Fruit fly (Drosophila melanogaster): ENCODE measurements around the gene Cyp28a5.
A peak's percentile ranks its signal among the peaks of the same experiment; 100 is the strongest.

Gene Cyp28a5

DNA sequence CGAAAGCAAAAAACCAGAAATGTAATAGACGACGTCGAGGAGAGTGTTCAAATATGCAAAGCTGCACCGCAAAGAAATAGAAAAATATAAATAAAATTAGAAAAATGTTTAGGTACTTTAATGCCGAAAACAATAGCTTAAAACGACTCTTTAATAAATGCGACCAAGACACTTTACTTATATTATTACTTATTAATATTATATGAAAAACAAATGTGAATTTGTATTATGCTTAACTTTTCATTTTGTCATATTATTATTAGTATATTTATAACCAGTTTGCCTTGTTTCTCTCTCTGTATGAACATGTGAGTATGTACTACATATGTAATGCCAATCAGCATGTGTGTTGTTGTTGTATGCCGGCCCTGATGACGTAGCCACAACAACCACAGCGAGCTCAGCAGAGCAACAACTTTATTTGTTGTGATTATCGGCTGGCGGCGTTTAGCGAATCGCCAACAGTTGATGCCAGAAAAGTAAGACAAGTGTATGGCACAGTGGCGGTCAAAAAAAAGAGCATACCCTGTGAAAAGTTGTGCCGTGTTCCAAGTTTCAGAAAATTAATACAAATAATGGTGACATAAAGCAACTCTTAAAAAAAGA, 45.1 kb downstream of the Cyp28a5 start (continued):
- TF ChIP-seq Hr51 (GFP tag; optimal IDR thresholded peaks at IDR 0.05) (peak; percentile 19 to 98), Oaz (GFP tag; IDR thresholded peaks at IDR 0.05) (peak; percentile 87), HmgD (GFP tag; optimal IDR thresholded peaks at IDR 0.05) (peak; percentile 2), CG7357 (GFP tag; IDR thresholded peaks at IDR 0.05) (peak; percentile 83), CG2202 (tag; optimal IDR thresholded peaks at IDR 0.05) (peak; percentile 85), CG8089 (GFP tag; optimal IDR thresholded peaks at IDR 0.05) (no peak), hth (optimal IDR thresholded peaks at IDR 0.05) (no peak), MTF-1 (GFP tag; optimal IDR thresholded peaks at IDR 0.05; ENCODE audit: borderline replicate concordance) (peak; percentile 72), dati (GFP tag; IDR thresholded peaks at IDR 0.05) (peak; percentile 72), CG17385 (GFP tag; optimal IDR thresholded peaks at IDR 0.05) (peak; percentile 92), CG8944 (GFP tag; optimal IDR thresholded peaks at IDR 0.05) (peak; percentile 52), oc (tag; optimal IDR thresholded peaks at IDR 0.05) (peak; percentile 96), NfI (GFP tag; optimal IDR thresholded peaks at IDR 0.05) (peak; percentile 93), CG7556 (GFP tag; optimal IDR thresholded peaks at IDR 0.05) (peak; percentile 98), CG18599 (GFP tag; optimal IDR thresholded peaks at IDR 0.05) (peak; percentile 95), jing (GFP tag; optimal IDR thresholded peaks at IDR 0.05) (peak; percentile 50), Fer2 (tag; optimal IDR thresholded peaks at IDR 0.05) (peak; percentile 90), wek (GFP tag; optimal IDR thresholded peaks at IDR 0.05) (no peak), kay (GFP tag; optimal IDR thresholded peaks at IDR 0.05) (peak; percentile 82), CG12236 (GFP tag; optimal IDR thresholded peaks at IDR 0.05) (no peak), odd (GFP tag; optimal IDR thresholded peaks at IDR 0.05) (peak; percentile 90), Sin3A (optimal IDR thresholded peaks at IDR 0.05) (no peak), Usf (GFP tag; optimal IDR thresholded peaks at IDR 0.05) (peak; percentile 72), MESR4 (GFP tag; optimal IDR thresholded peaks at IDR 0.05) (no peak), Nf-YA (GFP tag; IDR thresholded peaks at IDR 0.05) (peak; percentile 87), Hmr (GFP tag; optimal IDR thresholded peaks at IDR 0.05) (peak; percentile 95), H2.0 (GFP tag; IDR thresholded peaks at IDR 0.05) (peak; percentile 87), disco-r (GFP tag; optimal IDR thresholded peaks at IDR 0.05) (peak; percentile 15), pros (GFP tag; optimal IDR thresholded peaks at IDR 0.05) (no peak), CG13123 (GFP tag; optimal IDR thresholded peaks at IDR 0.05) (peak; percentile 67), CG31388 (GFP tag; optimal IDR thresholded peaks at IDR 0.05) (peak; percentile 20), CG2889 (GFP tag; IDR thresholded peaks at IDR 0.05) (peak; percentile 87), sqz (GFP tag; optimal IDR thresholded peaks at IDR 0.05) (peak; percentile 97), CG31224 (GFP tag; IDR thresholded peaks at IDR 0.05) (peak; percentile 48; the same call in 1 of the 2 replicates), fd3F (GFP tag; optimal IDR thresholded peaks at IDR 0.05) (peak; percentile 95), Ravus (GFP tag; IDR thresholded peaks at IDR 0.05) (peak; percentile 82), CG10274 (GFP tag; optimal IDR thresholded peaks at IDR 0.05) (peak; percentile 58), en (GFP tag; optimal IDR thresholded peaks at IDR 0.05) (peak; percentile 12), pnt (GFP tag; optimal IDR thresholded peaks at IDR 0.05) (peak; percentile 13), CG11398 (GFP tag; optimal IDR thresholded peaks at IDR 0.05) (peak; percentile 23), ci (GFP tag; IDR thresholded peaks at IDR 0.05) (peak; percentile 77), vvl (GFP tag; IDR thresholded peaks at IDR 0.05) (peak; percentile 95), CG1647 (GFP tag; optimal IDR thresholded peaks at IDR 0.05) (peak; percentile 30), Trl (optimal IDR thresholded peaks at IDR 0.05) (no peak), Trl (GFP tag; optimal IDR thresholded peaks at IDR 0.05) (no peak), row (GFP tag; IDR thresholded peaks at IDR 0.05) (peak; percentile 96), CG18011 (GFP tag; optimal IDR thresholded peaks at IDR 0.05) (peak; percentile 43), ham (GFP tag; IDR thresholded peaks at IDR 0.05) (peak; percentile 58; the same call in 1 of the 2 replicates), kah (GFP tag; optimal IDR thresholded peaks at IDR 0.05) (peak; percentile 87), CG3995 (GFP tag; optimal IDR thresholded peaks at IDR 0.05) (no peak), CG18619 (GFP tag; optimal IDR thresholded peaks at IDR 0.05) (peak; percentile 93)
